Worm (Caenorhabditis elegans) whole organism, young adult: Measurements from ENCODE around the gene rnp-4.
A peak's percentile ranks its signal among the peaks of the same experiment; 100 is the strongest.

Experiments used
- B0261.1 ChIP-seq: sonication (generic microtip); optimal IDR thresholded peaks from 2 replicates; lab custom pipeline; 2016; ENCODE audit warnings: mild to moderate bottlenecking, missing genetic modification characterization, moderate library complexity, missing compliant biosample characterization
- C06A6.2 ChIP-seq: fragments of 200-800 bp; sonication (Bioruptor generic); conservative IDR thresholded peaks from 2 replicates; pipeline ENCODE4 v1.3.6; 2022; ENCODE audit warnings: missing genetic modification characterization, missing compliant biosample characterization
- C17E4.6 ChIP-seq: fragments of 200-800 bp; sonication (Bioruptor generic); IDR thresholded peaks from 2 replicates; pipeline ENCODE4 v1.3.6; 2022; ENCODE audit warnings: missing genetic modification reagents, missing genetic modification characterization, missing compliant biosample characterization
- D2030.7 ChIP-seq: fragments of 200-800 bp; sonication (Bioruptor generic); IDR thresholded peaks from 2 replicates; pipeline ENCODE4 v1.3.6; 2022; ENCODE audit warnings: missing genetic modification reagents, missing genetic modification characterization, missing compliant biosample characterization
- F39B2.1 ChIP-seq: fragments of 200-800 bp; sonication (Bioruptor generic); IDR thresholded peaks from 2 replicates; pipeline ENCODE4 v1.3.6; 2022; ENCODE audit warnings: missing genetic modification reagents, missing genetic modification characterization, missing compliant biosample characterization
- K11D2.4 ChIP-seq: fragments of 200-800 bp; sonication (Bioruptor generic); IDR thresholded peaks from 2 replicates; pipeline ENCODE4 v1.3.6; 2022; ENCODE audit warnings: missing genetic modification reagents, missing genetic modification characterization, missing compliant biosample characterization
- K12H6.12 ChIP-seq: fragments of 200-800 bp; sonication (Bioruptor generic); optimal IDR thresholded peaks from 2 replicates; lab custom pipeline; 2018; ENCODE audit warnings: mild to moderate bottlenecking, missing genetic modification characterization, missing compliant biosample characterization
- Y53F4B.3 ChIP-seq: fragments of 200-800 bp; sonication (Bioruptor generic); IDR thresholded peaks from 2 replicates; pipeline ENCODE4 v1.3.6; 2022; ENCODE audit warnings: missing genetic modification reagents, missing genetic modification characterization, missing compliant biosample characterization
- Y53G8AR.9 ChIP-seq: fragments of 200-800 bp; sonication (Bioruptor generic); conservative IDR thresholded peaks from 2 replicates; pipeline ENCODE4 v1.3.6; 2022; ENCODE audit warnings: missing genetic modification reagents, missing genetic modification characterization, missing compliant biosample characterization
- Y56A3A.18 ChIP-seq: fragments of 200-800 bp; sonication (Bioruptor generic); IDR thresholded peaks from 2 replicates; pipeline ENCODE4 v1.3.6; 2022; ENCODE audit warnings: missing genetic modification reagents, missing genetic modification characterization, missing compliant biosample characterization
- Y95B8A.8 ChIP-seq: fragments of 200-800 bp; sonication (Bioruptor generic); IDR thresholded peaks from 2 replicates; pipeline ENCODE4 v1.3.6; 2022; ENCODE audit warnings: missing genetic modification reagents, missing genetic modification characterization, missing compliant biosample characterization
- atf-7 ChIP-seq: sonication (generic microtip); optimal IDR thresholded peaks from 2 replicates; lab custom pipeline; 2017; ENCODE audit warnings: mild to moderate bottlenecking, missing genetic modification characterization, missing compliant biosample characterization
- attf-6 ChIP-seq: fragments of 200-800 bp; sonication (Bioruptor generic); IDR thresholded peaks from 2 replicates; pipeline ENCODE4 v1.3.6; 2022; ENCODE audit warnings: missing genetic modification reagents, missing genetic modification characterization, missing compliant biosample characterization
- bed-2 ChIP-seq: fragments of 200-800 bp; sonication (Bioruptor generic); IDR thresholded peaks from 2 replicates; pipeline ENCODE4 v1.3.6; 2022; ENCODE audit warnings: missing genetic modification reagents, missing genetic modification characterization, missing compliant biosample characterization
- cebp-2 ChIP-seq: fragments of 200-800 bp; sonication (Bioruptor generic); IDR thresholded peaks from 2 replicates; pipeline ENCODE4 v1.3.6; 2022; ENCODE audit warnings: missing genetic modification characterization, missing compliant biosample characterization
- ceh-91 ChIP-seq: fragments of 200-800 bp; sonication (Bioruptor generic); IDR thresholded peaks from 2 replicates; pipeline ENCODE4 v1.3.6; 2022; ENCODE audit warnings: missing genetic modification reagents, missing genetic modification characterization, missing compliant biosample characterization
- chd-7 ChIP-seq: sonication (generic microtip); optimal IDR thresholded peaks from 2 replicates; lab custom pipeline; 2016; ENCODE audit warnings: mild to moderate bottlenecking, missing genetic modification characterization, moderate library complexity, missing compliant biosample characterization
- die-1 ChIP-seq: sonication (generic microtip); optimal IDR thresholded peaks from 2 replicates; lab custom pipeline; 2016; ENCODE audit warnings: missing genotype, mild to moderate bottlenecking, missing genetic modification characterization, missing compliant biosample characterization
- dpl-1 ChIP-seq: fragments of 150-350 bp; optimal IDR thresholded peaks from 2 replicates; lab custom pipeline; 2014; ENCODE audit warnings: missing biosample characterization, missing genetic modification reagents, missing genetic modification characterization
- egl-44 ChIP-seq: fragments of 200-800 bp; sonication (Bioruptor generic); IDR thresholded peaks from 2 replicates; pipeline ENCODE4 v1.3.6; 2022; ENCODE audit warnings: missing genetic modification reagents, missing genetic modification characterization, missing compliant biosample characterization
- ekl-4 ChIP-seq: fragments of 200-800 bp; sonication (Bioruptor generic); IDR thresholded peaks from 2 replicates; pipeline ENCODE4 v1.3.6; 2022; ENCODE audit warnings: missing genetic modification reagents, missing genetic modification characterization, missing compliant biosample characterization
- ets-4 ChIP-seq: fragments of 200-800 bp; sonication (Bioruptor generic); optimal IDR thresholded peaks from 2 replicates; lab custom pipeline; 2018; ENCODE audit warnings: mild to moderate bottlenecking, missing genetic modification characterization, missing compliant biosample characterization
- fkh-3 ChIP-seq: sonication (generic microtip); optimal IDR thresholded peaks from 2 replicates; lab custom pipeline; 2016; ENCODE audit warnings: mild to moderate bottlenecking, missing genetic modification characterization, missing compliant biosample characterization
- hlh-12 ChIP-seq: sonication (generic microtip); optimal IDR thresholded peaks from 2 replicates; lab custom pipeline; 2016; ENCODE audit warnings: missing genetic modification characterization, missing compliant biosample characterization
- hsf-1 ChIP-seq: fragments of 200-800 bp; sonication (Bioruptor generic); IDR thresholded peaks from 2 replicates; pipeline ENCODE4 v1.3.6; 2022; ENCODE audit warnings: missing genetic modification reagents, missing genetic modification characterization, missing compliant biosample characterization
- let-526 ChIP-seq: fragments of 200-800 bp; sonication (Bioruptor generic); IDR thresholded peaks from 2 replicates; pipeline ENCODE4 v1.3.6; 2022; ENCODE audit warnings: missing genetic modification reagents, missing genetic modification characterization, missing compliant biosample characterization
- let-607 ChIP-seq, 2 experiments: fragments of 200-800 bp in 1 of 2; sonication (Bioruptor generic) in 1 of 2; sonication (generic microtip) in 1 of 2; optimal IDR thresholded peaks; 2 replicates each; lab custom pipeline; 2016 to 2018; ENCODE audit warnings: mild to moderate bottlenecking in 2 of 2, missing compliant biosample characterization in 2 of 2, missing genetic modification characterization in 2 of 2, moderate library complexity in 2 of 2, missing genotype in 1 of 2
- lin-35 ChIP-seq, 3 experiments: fragments of 150-350 bp in 2 of 3; sonication (generic microtip) in 1 of 3; optimal IDR thresholded peaks; 2 replicates each; lab custom pipeline; 2014 to 2018; ENCODE audit warnings: missing biosample characterization in 3 of 3, missing genetic modification characterization in 3 of 3, missing genetic modification reagents in 3 of 3
- lir-1 ChIP-seq: fragments of 200-800 bp; sonication (Bioruptor generic); conservative IDR thresholded peaks from 2 replicates; pipeline ENCODE4 v1.3.6; 2022; ENCODE audit warnings: missing genetic modification reagents, missing genetic modification characterization, missing compliant biosample characterization
- lsy-27 ChIP-seq: sonication (generic microtip); optimal IDR thresholded peaks from 2 replicates; lab custom pipeline; 2017; ENCODE audit warnings: missing genetic modification characterization, mild to moderate bottlenecking, missing compliant biosample characterization, antibody characterized with exemption, missing genotype, borderline replicate concordance; ENCODE audit not compliant: insufficient read depth
- madf-3 ChIP-seq: fragments of 200-800 bp; sonication (Bioruptor generic); IDR thresholded peaks from 2 replicates; pipeline ENCODE4 v1.3.6; 2022; ENCODE audit warnings: missing genetic modification reagents, missing genetic modification characterization, missing compliant biosample characterization
- mcd-1 ChIP-seq: fragments of 200-800 bp; sonication (Bioruptor generic); IDR thresholded peaks from 2 replicates; pipeline ENCODE4 v1.3.6; 2022; ENCODE audit warnings: missing genetic modification reagents, missing genetic modification characterization, missing compliant biosample characterization
- mel-28 ChIP-seq: sonication (generic microtip); optimal IDR thresholded peaks from 2 replicates; lab custom pipeline; 2016; ENCODE audit warnings: borderline replicate concordance, mild to moderate bottlenecking, missing genetic modification characterization, missing compliant biosample characterization
- nfyb-1 ChIP-seq: fragments of 200-800 bp; sonication (Bioruptor generic); IDR thresholded peaks from 2 replicates; pipeline ENCODE4 v1.3.6; 2022; ENCODE audit warnings: missing genetic modification reagents, missing genetic modification characterization, missing compliant biosample characterization
- nhr-27 ChIP-seq: fragments of 200-800 bp; sonication (Bioruptor generic); optimal IDR thresholded peaks from 2 replicates; lab custom pipeline; 2018; ENCODE audit warnings: mild to moderate bottlenecking, missing genetic modification characterization, moderate library complexity, missing compliant biosample characterization
- nhr-90 ChIP-seq: sonication (generic microtip); optimal IDR thresholded peaks from 2 replicates; lab custom pipeline; 2016; ENCODE audit warnings: missing genotype, mild to moderate bottlenecking, missing genetic modification characterization, missing compliant biosample characterization
- rcor-1 ChIP-seq: fragments of 200-800 bp; sonication (Bioruptor generic); IDR thresholded peaks from 2 replicates; pipeline ENCODE4 v1.3.6; 2022; ENCODE audit warnings: missing genetic modification reagents, missing genetic modification characterization, missing compliant biosample characterization
- repo-1 ChIP-seq: sonication (generic microtip); optimal IDR thresholded peaks from 2 replicates; lab custom pipeline; 2017; ENCODE audit warnings: mild to moderate bottlenecking, missing genetic modification characterization, missing compliant biosample characterization
- rpc-1 ChIP-seq, 2 experiments: fragments of 150-350 bp in 1 of 2; sonication (generic microtip) in 1 of 2; optimal IDR thresholded peaks; 2 replicates each; lab custom pipeline; 2014 to 2018; ENCODE audit warnings: missing biosample characterization in 1 of 2, missing genetic modification characterization in 1 of 2, missing genetic modification reagents in 1 of 2, missing genotype in 1 of 2
- snpc-4 ChIP-seq, 5 experiments: fragments of 150-350 bp in 1 of 5; sonication (generic microtip) in 4 of 5; optimal IDR thresholded peaks; 2 replicates each; lab custom pipeline; 2014 to 2018; ENCODE audit warnings: missing genetic modification characterization in 5 of 5, missing biosample characterization in 3 of 5, antibody characterized with exemption in 2 of 5, mild to moderate bottlenecking in 2 of 5, missing compliant biosample characterization in 2 of 5, missing genotype in 2 of 5, moderate library complexity in 2 of 5, missing genetic modification reagents in 1 of 5
- ztf-25 ChIP-seq: fragments of 200-800 bp; sonication (Bioruptor generic); IDR thresholded peaks from 2 replicates; pipeline ENCODE4 v1.3.6; 2022; ENCODE audit warnings: missing genetic modification reagents, missing genetic modification characterization, missing compliant biosample characterization
- ztf-26 ChIP-seq: sonication (generic microtip); optimal IDR thresholded peaks from 2 replicates; lab custom pipeline; 2017; ENCODE audit warnings: missing genetic modification characterization, missing compliant biosample characterization
- ztf-28 ChIP-seq: fragments of 200-800 bp; sonication (Bioruptor generic); IDR thresholded peaks from 2 replicates; pipeline ENCODE4 v1.3.6; 2022; ENCODE audit warnings: missing genetic modification reagents, missing genetic modification characterization, missing compliant biosample characterization

The rnp-4 gene

ce11 chrIII:4364974-4365373 lies 41.1 kb upstream of the rnp-4 start, which contains the start of gene ckb-1:
TSS of gene ckb-1 (plus strand) at chrIII:4365274.
- TF ChIP-seq hsf-1 (GFP tag; lab: Robert Waterston, UW) (no peak), egl-44 (GFP tag; lab: Robert Waterston, UW) (no peak), Y53G8AR.9 (no peak), Y53F4B.3 (no peak), lsy-27 (tag; lab: Kevin White, UChicago) (no peak), snpc-4 (GFP tag; optimal IDR thresholded peaks at IDR 0.05; lab: Kevin White, UChicago) (no peak), snpc-4 (tag; optimal IDR thresholded peaks at IDR 0.05; lab: Kevin White, UChicago) (no peak), bed-2 (GFP tag; lab: Robert Waterston, UW) (no peak), K12H6.12 (no peak), K11D2.4 (no peak), repo-1 (tag; lab: Kevin White, UChicago) (no peak), ets-4 (GFP tag; lab: Kevin White, UChicago) (no peak), nhr-90 (tag; lab: Kevin White, UChicago) (no peak), C17E4.6 (GFP tag; lab: Robert Waterston, UW) (no peak), B0261.1 (tag; lab: Kevin White, UChicago) (no peak), lin-35 (GFP tag; optimal IDR thresholded peaks at IDR 0.05; lab: Kevin White, UChicago) (no peak), lir-1 (GFP tag; lab: Robert Waterston, UW) (no peak), F39B2.1 (no peak), die-1 (no peak), atf-7 (tag; lab: Kevin White, UChicago) (no peak), dpl-1 (GFP tag; lab: Kevin White, UChicago) (no peak)

ce11 chrIII:4367649-4368048 lies 38.4 kb upstream of the rnp-4 start, which contains the start of gene ckb-2:
TSS of gene ckb-2 (plus strand) at chrIII:4367949.
- TF ChIP-seq attf-6 (GFP tag; lab: Robert Waterston, UW) (no peak), ekl-4 (GFP tag; lab: Robert Waterston, UW) (no peak), fkh-3 (tag; lab: Kevin White, UChicago) (no peak), nhr-27 (no peak), hlh-12 (tag; lab: Kevin White, UChicago) (no peak), C06A6.2 (GFP tag; lab: Robert Waterston, UW) (no peak)

ce11 chrIII:4369381-4369809 lies 36.7 kb upstream of the rnp-4 start:
- TF ChIP-seq mel-28 (peak; percentile 33), rcor-1 (GFP tag; lab: Robert Waterston, UW) (peak; percentile 85), Y95B8A.8 (0 out of 2 replicates have a peak, but pooled peaks have one; percentile 53), rpc-1 (optimal IDR thresholded peaks at IDR 0.05; lab: Kevin White, UChicago) (peak; percentile 69), rpc-1 (tag; optimal IDR thresholded peaks at IDR 0.05; lab: Kevin White, UChicago) (peak; percentile 66), ztf-25 (GFP tag; lab: Robert Waterston, UW) (peak; percentile 48; the same call in 1 of the 2 replicates), D2030.7 (GFP tag; lab: Robert Waterston, UW) (peak; percentile 85), ztf-28 (0 out of 2 replicates have a peak, but pooled peaks have one; percentile 40), egl-44 (GFP tag; lab: Robert Waterston, UW) (peak; percentile 76), K12H6.12 (peak; percentile 80), cebp-2 (0 out of 2 replicates have a peak, but pooled peaks have one; percentile 7), let-607 (tag; optimal IDR thresholded peaks at IDR 0.05; lab: Kevin White, UChicago) (peak in 1 of 2 experiments; percentile 45), hsf-1 (GFP tag; lab: Robert Waterston, UW) (0 out of 2 replicates have a peak, but pooled peaks have one; percentile 59), ztf-26 (tag; lab: Kevin White, UChicago) (peak; percentile 56), mcd-1 (GFP tag; lab: Robert Waterston, UW) (peak; percentile 80), K11D2.4 (peak; percentile 49; the same call in 1 of the 2 replicates), Y56A3A.18 (GFP tag; lab: Robert Waterston, UW) (peak; percentile 62; the same call in 1 of the 2 replicates), chd-7 (peak; percentile 35), ekl-4 (GFP tag; lab: Robert Waterston, UW) (peak; percentile 64; the same call in 1 of the 2 replicates), let-526 (GFP tag; lab: Robert Waterston, UW) (peak; percentile 4; the same call in 1 of the 2 replicates), attf-6 (GFP tag; lab: Robert Waterston, UW) (0 out of 2 replicates have a peak, but pooled peaks have one; percentile 50), B0261.1 (tag; lab: Kevin White, UChicago) (peak; percentile 71), nfyb-1 (GFP tag; lab: Robert Waterston, UW) (peak; percentile 84), ceh-91 (GFP tag; lab: Robert Waterston, UW) (0 out of 2 replicates have a peak, but pooled peaks have one; percentile 39), madf-3 (GFP tag; lab: Robert Waterston, UW) (0 out of 2 replicates have a peak, but pooled peaks have one; percentile 42)
